Worm (Caenorhabditis elegans) whole organism, L3 larva: ENCODE data around the gene F10A3.4.

ENCODE experiments used
- ZK546.5 ChIP-seq: sonication (generic microtip); optimal IDR thresholded peaks from 2 replicates; lab custom pipeline; 2017; ENCODE audit warnings: missing biosample characterization, missing genetic modification characterization
- ama-1 ChIP-seq: fragments of 150-350 bp; optimal IDR thresholded peaks from 2 replicates; lab custom pipeline; 2018
- ceh-16 ChIP-seq: sonication (generic microtip); optimal IDR thresholded peaks from 2 replicates; lab custom pipeline; 2017; ENCODE audit warnings: missing biosample characterization, missing genetic modification characterization
- egl-27 ChIP-seq: sonication (generic microtip); optimal IDR thresholded peaks from 4 replicates; lab custom pipeline; 2017; ENCODE audit warnings: missing biosample characterization, missing genetic modification reagents, missing genetic modification characterization
- elt-3 ChIP-seq, 3 experiments: fragments of 150-350 bp in 1 of 3; sonication (generic microtip) in 2 of 3; optimal IDR thresholded peaks; 2 replicates in 2 of 3; 4 replicates in 1 of 3; lab custom pipeline; 2014 to 2017; ENCODE audit warnings: missing biosample characterization in 3 of 3, missing genetic modification characterization in 3 of 3
- eor-1 ChIP-seq, 2 experiments: fragments of 150-350 bp; optimal IDR thresholded peaks; 2 replicates each; lab custom pipeline; 2014 to 2018; ENCODE audit warnings: missing biosample characterization in 2 of 2, missing genetic modification characterization in 2 of 2
- fkh-2 ChIP-seq: fragments of 150-350 bp; optimal IDR thresholded peaks from 2 replicates; lab custom pipeline; 2014; ENCODE audit warnings: missing biosample characterization, missing genetic modification reagents, missing genetic modification characterization
- mdl-1 ChIP-seq: fragments of 150-350 bp; optimal IDR thresholded peaks from 2 replicates; lab custom pipeline; 2014; ENCODE audit warnings: missing biosample characterization, missing genetic modification characterization
- nhr-11 ChIP-seq: fragments of 150-350 bp; optimal IDR thresholded peaks from 2 replicates; lab custom pipeline; 2014; ENCODE audit warnings: missing biosample characterization, missing genetic modification characterization
- nhr-12 ChIP-seq: fragments of 150-350 bp; optimal IDR thresholded peaks from 2 replicates; lab custom pipeline; 2014; ENCODE audit warnings: missing biosample characterization, missing genetic modification characterization
- nhr-77 ChIP-seq: fragments of 150-350 bp; optimal IDR thresholded peaks from 2 replicates; lab custom pipeline; 2014; ENCODE audit warnings: missing biosample characterization, missing genetic modification characterization
- snpc-4 ChIP-seq: fragments of 150-350 bp; optimal IDR thresholded peaks from 2 replicates; lab custom pipeline; 2014; ENCODE audit warnings: missing biosample characterization, missing genetic modification characterization
- tbx-2 ChIP-seq: sonication (generic microtip); optimal IDR thresholded peaks from 2 replicates; lab custom pipeline; 2016; ENCODE audit warnings: mild to moderate bottlenecking, missing genetic modification characterization, missing compliant biosample characterization
- ztf-11 ChIP-seq: fragments of 150-350 bp; optimal IDR thresholded peaks from 2 replicates; lab custom pipeline; 2014; ENCODE audit warnings: missing biosample characterization, missing genetic modification characterization

DNA sequence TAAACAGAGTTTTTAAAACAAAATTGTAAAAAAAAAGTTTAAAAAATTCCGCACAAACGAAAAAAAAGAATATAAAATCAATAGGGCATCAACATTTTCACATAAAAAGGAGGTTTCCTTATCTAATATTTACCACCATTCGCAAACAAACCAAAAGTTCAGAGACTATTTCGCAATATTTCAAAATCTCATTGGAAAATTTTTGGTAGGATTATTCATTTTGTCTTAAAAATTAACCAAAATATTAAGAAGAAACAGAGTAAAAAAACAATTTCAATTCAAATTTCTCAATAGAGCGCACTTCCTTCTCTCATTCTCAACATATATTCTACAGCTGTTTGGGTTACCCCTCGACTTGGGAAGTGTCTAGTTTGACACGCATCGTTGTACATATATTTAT, 11.2 kb downstream of the F10A3.4 start:
- TF ChIP-seq ZK546.5 (tag; lab: Kevin White, UChicago) = no peak
- TF ChIP-seq nhr-12 (tag; lab: Kevin White, UChicago) = no peak
- no peak for TF ChIP-seq ztf-11 (tag; lab: Kevin White, UChicago)
- TF ChIP-seq nhr-77 = no peak
- no peak for TF ChIP-seq egl-27 (tag; lab: Kevin White, UChicago)
- TF ChIP-seq nhr-11 (tag; lab: Kevin White, UChicago) = no peak
- TF ChIP-seq elt-3 (tag; optimal IDR thresholded peaks at IDR 0.05; lab: Kevin White, UChicago) = no peak
- no peak for TF ChIP-seq fkh-2
- no peak for TF ChIP-seq snpc-4 (tag; lab: Kevin White, UChicago)
- TF ChIP-seq ceh-16 (tag; lab: Kevin White, UChicago) = no peak
- TF ChIP-seq tbx-2 (tag; lab: Kevin White, UChicago) = no peak
- TF ChIP-seq eor-1 (tag; optimal IDR thresholded peaks at IDR 0.05; lab: Kevin White, UChicago) = no peak
- TF ChIP-seq ama-1 (lab: Kevin White, UChicago) = no peak
- no peak for TF ChIP-seq mdl-1 (tag; lab: Kevin White, UChicago)
